Worm (Caenorhabditis elegans) whole organism, late embryonic: Measurements from ENCODE around the gene D1086.18.

ENCODE experiments used
- C08G9.2 ChIP-seq: sonication (generic microtip); optimal IDR thresholded peaks from 2 replicates; lab custom pipeline; 2016; ENCODE audit warnings: mild to moderate bottlenecking, missing genetic modification characterization, moderate library complexity, missing compliant biosample characterization
- C38D4.7 ChIP-seq: fragments of 200-800 bp; sonication (Bioruptor generic); optimal IDR thresholded peaks from 2 replicates; lab custom pipeline; 2018; ENCODE audit warnings: mild to moderate bottlenecking, missing genetic modification characterization, moderate library complexity, missing compliant biosample characterization
- F13H6.1 ChIP-seq: sonication (generic microtip); optimal IDR thresholded peaks from 2 replicates; lab custom pipeline; 2016; ENCODE audit warnings: missing genetic modification characterization, missing compliant biosample characterization
- T23F11.4 ChIP-seq: fragments of 200-800 bp; sonication (Bioruptor generic); optimal IDR thresholded peaks from 2 replicates; lab custom pipeline; 2018; ENCODE audit warnings: mild to moderate bottlenecking, missing genetic modification characterization, missing compliant biosample characterization
- ceh-14 ChIP-seq: sonication (generic microtip); optimal IDR thresholded peaks from 2 replicates; lab custom pipeline; 2016; ENCODE audit warnings: missing genotype, missing genetic modification characterization, missing compliant biosample characterization
- ceh-22 ChIP-seq: sonication (generic microtip); optimal IDR thresholded peaks from 2 replicates; lab custom pipeline; 2017; ENCODE audit warnings: missing biosample characterization, missing genetic modification characterization
- ceh-30 ChIP-seq: fragments of 150-350 bp; optimal IDR thresholded peaks from 2 replicates; lab custom pipeline; 2014; ENCODE audit warnings: missing biosample characterization, missing genetic modification characterization
- ceh-31 ChIP-seq: sonication (generic microtip); optimal IDR thresholded peaks from 2 replicates; lab custom pipeline; 2016; ENCODE audit warnings: missing genetic modification characterization, missing compliant biosample characterization
- ceh-34 ChIP-seq: sonication (generic microtip); optimal IDR thresholded peaks from 2 replicates; lab custom pipeline; 2016; ENCODE audit warnings: mild to moderate bottlenecking, missing genetic modification characterization, missing compliant biosample characterization
- ceh-48 ChIP-seq: sonication (generic microtip); optimal IDR thresholded peaks from 2 replicates; lab custom pipeline; 2016; ENCODE audit warnings: missing genetic modification characterization, inconsistent platforms, missing compliant biosample characterization
- ceh-6 ChIP-seq: fragments of 200-800 bp; sonication (Bioruptor generic); optimal IDR thresholded peaks from 2 replicates; lab custom pipeline; 2018; ENCODE audit warnings: mild to moderate bottlenecking, missing genetic modification characterization, missing compliant biosample characterization
- ceh-9 ChIP-seq: sonication (generic microtip); optimal IDR thresholded peaks from 2 replicates; lab custom pipeline; 2016; ENCODE audit warnings: mild to moderate bottlenecking, missing genetic modification characterization, inconsistent platforms, missing compliant biosample characterization
- dve-1 ChIP-seq: sonication (generic microtip); optimal IDR thresholded peaks from 2 replicates; lab custom pipeline; 2017; ENCODE audit warnings: antibody characterized with exemption, mild to moderate bottlenecking, missing genetic modification characterization, missing compliant biosample characterization
- elt-2 ChIP-seq: sonication (generic microtip); optimal IDR thresholded peaks from 2 replicates; lab custom pipeline; 2016; ENCODE audit warnings: missing genetic modification reagents, missing genetic modification characterization, missing compliant biosample characterization
- eyg-1 ChIP-seq: sonication (generic microtip); optimal IDR thresholded peaks from 2 replicates; lab custom pipeline; 2016; ENCODE audit warnings: missing genotype, missing genetic modification characterization, missing compliant biosample characterization
- fkh-6 ChIP-seq: sonication (generic microtip); optimal IDR thresholded peaks from 2 replicates; lab custom pipeline; 2016; ENCODE audit warnings: missing genetic modification characterization, missing compliant biosample characterization
- hlh-6 ChIP-seq: sonication (generic microtip); optimal IDR thresholded peaks from 2 replicates; lab custom pipeline; 2016; ENCODE audit warnings: missing genotype, missing genetic modification characterization, missing compliant biosample characterization
- hlh-8 ChIP-seq: sonication (generic microtip); optimal IDR thresholded peaks from 2 replicates; lab custom pipeline; 2016; ENCODE audit warnings: missing genotype, missing genetic modification characterization, missing compliant biosample characterization
- mec-3 ChIP-seq: sonication (generic microtip); optimal IDR thresholded peaks from 2 replicates; lab custom pipeline; 2016; ENCODE audit warnings: borderline replicate concordance, missing genetic modification characterization, missing compliant biosample characterization
- odd-2 ChIP-seq: sonication (generic microtip); optimal IDR thresholded peaks from 2 replicates; lab custom pipeline; 2017; ENCODE audit warnings: antibody characterized with exemption, mild to moderate bottlenecking, missing genetic modification characterization, missing compliant biosample characterization
- pat-9 ChIP-seq: fragments of 200-800 bp; sonication (Bioruptor generic); optimal IDR thresholded peaks from 2 replicates; lab custom pipeline; 2018; ENCODE audit warnings: mild to moderate bottlenecking, missing genetic modification characterization, moderate library complexity, missing compliant biosample characterization
- pax-1 ChIP-seq: fragments of 150-350 bp; optimal IDR thresholded peaks from 2 replicates; lab custom pipeline; 2014; ENCODE audit warnings: missing biosample characterization, missing genetic modification characterization
- pqm-1 ChIP-seq: sonication (generic microtip); optimal IDR thresholded peaks from 2 replicates; lab custom pipeline; 2016; ENCODE audit warnings: missing genetic modification characterization, missing compliant biosample characterization
- pros-1 ChIP-seq: fragments of 150-350 bp; optimal IDR thresholded peaks from 2 replicates; lab custom pipeline; 2014; ENCODE audit warnings: missing biosample characterization, missing genetic modification reagents, missing genetic modification characterization
- sox-2 ChIP-seq: fragments of 200-800 bp; sonication (Bioruptor generic); IDR thresholded peaks from 2 replicates; pipeline ENCODE4 v1.3.6; 2022; ENCODE audit warnings: missing genetic modification reagents, missing genetic modification characterization, missing compliant biosample characterization
- sox-4 ChIP-seq: sonication (generic microtip); optimal IDR thresholded peaks from 2 replicates; lab custom pipeline; 2017; ENCODE audit warnings: mild to moderate bottlenecking, missing genetic modification characterization, inconsistent platforms, missing compliant biosample characterization
- syd-9 ChIP-seq: sonication (generic microtip); optimal IDR thresholded peaks from 2 replicates; lab custom pipeline; 2016; ENCODE audit warnings: mild to moderate bottlenecking, missing genetic modification characterization, moderate library complexity, missing compliant biosample characterization
- tbx-2 ChIP-seq: sonication (generic microtip); optimal IDR thresholded peaks from 2 replicates; lab custom pipeline; 2016; ENCODE audit warnings: missing genetic modification characterization, missing compliant biosample characterization
- ttx-3 ChIP-seq: sonication (generic microtip); optimal IDR thresholded peaks from 2 replicates; lab custom pipeline; 2016; ENCODE audit warnings: missing genetic modification reagents, missing genetic modification characterization, missing compliant biosample characterization
- unc-3 ChIP-seq, 2 experiments: fragments of 200-800 bp in 1 of 2; sonication (Bioruptor generic) in 1 of 2; sonication (generic microtip) in 1 of 2; conservative IDR thresholded peaks in 1 of 2; optimal IDR thresholded peaks in 1 of 2; 2 replicates each; pipeline versions ENCODE4 v1.3.6 to Lab custom; 2016 to 2022; ENCODE audit warnings: missing compliant biosample characterization in 2 of 2, missing genetic modification characterization in 2 of 2, missing genetic modification reagents in 1 of 2
- unc-42 ChIP-seq: sonication (generic microtip); optimal IDR thresholded peaks from 2 replicates; lab custom pipeline; 2016; ENCODE audit warnings: missing genotype, missing genetic modification characterization, missing compliant biosample characterization
- unc-55 ChIP-seq: sonication (generic microtip); optimal IDR thresholded peaks from 2 replicates; lab custom pipeline; 2017; ENCODE audit warnings: missing biosample characterization, missing genetic modification reagents, missing genetic modification characterization
- ztf-16 ChIP-seq: sonication (generic microtip); optimal IDR thresholded peaks from 2 replicates; lab custom pipeline; 2017; ENCODE audit warnings: missing genetic modification characterization, missing compliant biosample characterization

D1086.18 gene

ce11 chrV:14094546-14094945 lies 8.9 kb downstream of the D1086.18 start:
- no peak for TF ChIP-seq C08G9.2 (tag; lab: Kevin White, UChicago)
- TF ChIP-seq F13H6.1 (tag; lab: Kevin White, UChicago), result no peak
- TF ChIP-seq ceh-14 (tag; lab: Kevin White, UChicago), result no peak
- TF ChIP-seq C38D4.7 (GFP tag; lab: Kevin White, UChicago), result no peak
- no peak for TF ChIP-seq odd-2 (tag; lab: Kevin White, UChicago)
- no peak for TF ChIP-seq pqm-1 (tag; lab: Kevin White, UChicago)
- no peak for TF ChIP-seq sox-2 (GFP tag; lab: Robert Waterston, UW)
- TF ChIP-seq eyg-1 (tag; lab: Kevin White, UChicago), result no peak

ce11 chrV:14094953-14095352 lies 9.3 kb downstream of the D1086.18 start:
- TF ChIP-seq unc-55 (GFP tag; lab: Kevin White, UChicago), result peak; percentile 9
- TF ChIP-seq ceh-6 (GFP tag; lab: Kevin White, UChicago), result no peak

ce11 chrV:14097358-14097757 lies 11.7 kb downstream of the D1086.18 start:
- TF ChIP-seq ceh-31 (tag; lab: Kevin White, UChicago) (no peak), pqm-1 (tag; lab: Kevin White, UChicago) (no peak), ceh-34 (tag; lab: Kevin White, UChicago) (no peak)

ce11 chrV:14098519-14098918 lies 12.8 kb downstream of the D1086.18 start, which contains the start of the genes D1086.2 and D1086.1:
Gene D1086.2, minus strand, starts transcription at chrV:14098668.
Gene D1086.1, plus strand, starts transcription at chrV:14098858.
- TF ChIP-seq ceh-9 (tag; lab: Kevin White, UChicago) (no peak), pax-1 (no peak), ttx-3 (tag; lab: Kevin White, UChicago) (no peak), hlh-6 (tag; lab: Kevin White, UChicago) (no peak), sox-4 (tag; lab: Kevin White, UChicago) (no peak), fkh-6 (tag; lab: Kevin White, UChicago) (no peak), unc-3 (GFP tag; conservative IDR thresholded peaks at IDR 0.05; lab: Robert Waterston, UW) (no peak), unc-3 (tag; optimal IDR thresholded peaks at IDR 0.05; lab: Kevin White, UChicago) (no peak), sox-2 (GFP tag; lab: Robert Waterston, UW) (no peak), T23F11.4 (GFP tag; lab: Kevin White, UChicago) (no peak), pat-9 (tag; lab: Kevin White, UChicago) (no peak), tbx-2 (tag; lab: Kevin White, UChicago) (no peak)

- TF ChIP-seq pros-1 (tag; lab: Kevin White, UChicago), result no peak
- no peak for TF ChIP-seq ztf-16
- TF ChIP-seq unc-42 (tag; lab: Kevin White, UChicago), result no peak
- TF ChIP-seq syd-9 (tag; lab: Kevin White, UChicago), result no peak
- no peak for TF ChIP-seq ceh-22
- TF ChIP-seq tbx-2 (tag; lab: Kevin White, UChicago), result no peak
- no peak for TF ChIP-seq ttx-3 (tag; lab: Kevin White, UChicago)
- no peak for TF ChIP-seq ceh-48 (tag; lab: Kevin White, UChicago)
- no peak for TF ChIP-seq ceh-30 (tag; lab: Kevin White, UChicago)
Observed at ce11 chrV:14100886-14101285, 15.2 kb downstream of the D1086.18 start, which contains the start of gene D1086.12. Gene D1086.12, plus strand, starts transcription at chrV:14101186.

- TF ChIP-seq elt-2 (tag; lab: Kevin White, UChicago) (no peak), dve-1 (tag; lab: Kevin White, UChicago) (no peak), ceh-14 (tag; lab: Kevin White, UChicago) (no peak), mec-3 (tag; lab: Kevin White, UChicago) (no peak), hlh-8 (tag; lab: Kevin White, UChicago) (no peak)
- TF ChIP-seq, all 69 proteins: peak for 0
Observed at ce11 chrV:14103970-14104369, 18.3 kb downstream of the D1086.18 start, which contains the start of gene D1086.9. Gene D1086.9, plus strand, starts transcription at chrV:14104270.
